Fruit fly (Drosophila melanogaster): ENCODE data around the gene CG9921.

The CG9921 gene

dm6 chrX:16321037-16321436 is 12.4 kb downstream of the CG9921 start:
- TF ChIP-seq bab1 (GFP tag; optimal IDR thresholded peaks at IDR 0.05) (peak; percentile 39), toe (GFP tag; optimal IDR thresholded peaks at IDR 0.05) (no peak), Hr96 (GFP tag; optimal IDR thresholded peaks at IDR 0.05) (no peak), CG7101 (tag; optimal IDR thresholded peaks at IDR 0.05) (no peak), CG14711 (tag; optimal IDR thresholded peaks at IDR 0.05) (peak; percentile 1)

- TF ChIP-seq CG5204 (GFP tag; optimal IDR thresholded peaks at IDR 0.05) (no peak), CG12768 (GFP tag; optimal IDR thresholded peaks at IDR 0.05) (peak; percentile 58), Crg-1 (GFP tag; optimal IDR thresholded peaks at IDR 0.05) (peak; percentile 72), Hr96 (GFP tag; optimal IDR thresholded peaks at IDR 0.05) (no peak), CG1620 (GFP tag; optimal IDR thresholded peaks at IDR 0.05) (peak; percentile 40), CG7101 (tag; optimal IDR thresholded peaks at IDR 0.05) (peak; percentile 66), kay (GFP tag; ENCODE audit: borderline replicate concordance) (no peak), CG7045 (GFP tag; optimal IDR thresholded peaks at IDR 0.05) (no peak), ovo (GFP tag; optimal IDR thresholded peaks at IDR 0.05) (peak; percentile 31), CG33017 (tag; optimal IDR thresholded peaks at IDR 0.05) (peak; percentile 13), CG14711 (tag; optimal IDR thresholded peaks at IDR 0.05) (peak; percentile 58), Clk (GFP tag; optimal IDR thresholded peaks at IDR 0.05) (no peak), cnc (optimal IDR thresholded peaks at IDR 0.05) (no peak), Mnt (GFP tag; optimal IDR thresholded peaks at IDR 0.05) (peak; percentile 86), tj (GFP tag; optimal IDR thresholded peaks at IDR 0.05) (peak; percentile 75), CG11617 (GFP tag; optimal IDR thresholded peaks at IDR 0.05) (peak; percentile 21), cic (GFP tag; optimal IDR thresholded peaks at IDR 0.05) (peak; percentile 17), bab1 (GFP tag; optimal IDR thresholded peaks at IDR 0.05) (peak; percentile 50), toe (GFP tag; optimal IDR thresholded peaks at IDR 0.05) (no peak), pad (GFP tag; optimal IDR thresholded peaks at IDR 0.05) (peak; percentile 13)
Observed at dm6 chrX:16320197-16320921, 13.0 kb downstream of the CG9921 start, which contains the start of gene Cyp1. Gene Cyp1, minus strand, starts transcription at chrX:16320370.

- TF ChIP-seq kay (GFP tag; ENCODE audit: borderline replicate concordance), result peak; percentile 86
- no peak for TF ChIP-seq ovo (GFP tag; optimal IDR thresholded peaks at IDR 0.05)
- TF ChIP-seq toe (GFP tag; optimal IDR thresholded peaks at IDR 0.05), result no peak
- no peak for TF ChIP-seq pad (GFP tag; optimal IDR thresholded peaks at IDR 0.05)
- TF ChIP-seq Mnt (GFP tag; optimal IDR thresholded peaks at IDR 0.05), result no peak
- peak in 1 of 2 experiments; percentile 56 for TF ChIP-seq cnc (optimal IDR thresholded peaks at IDR 0.05)
Observed at dm6 chrX:16319558-16319924, 13.9 kb downstream of the CG9921 start.

- TF ChIP-seq bab1 (GFP tag; optimal IDR thresholded peaks at IDR 0.05), result no peak
- peak; percentile 94 for TF ChIP-seq Mnt (GFP tag; optimal IDR thresholded peaks at IDR 0.05)
- no peak for TF ChIP-seq kay (GFP tag; ENCODE audit: borderline replicate concordance)
- TF ChIP-seq Hr96 (GFP tag; optimal IDR thresholded peaks at IDR 0.05), result no peak
- no peak for TF ChIP-seq CG5204 (GFP tag; optimal IDR thresholded peaks at IDR 0.05)
- TF ChIP-seq pad (GFP tag; optimal IDR thresholded peaks at IDR 0.05), result peak; percentile 37
- TF ChIP-seq cic (GFP tag; optimal IDR thresholded peaks at IDR 0.05), result peak; percentile 78
- no peak for TF ChIP-seq CG7045 (GFP tag; optimal IDR thresholded peaks at IDR 0.05)
- TF ChIP-seq CG11617 (GFP tag; optimal IDR thresholded peaks at IDR 0.05), result no peak
- TF ChIP-seq ovo (GFP tag; optimal IDR thresholded peaks at IDR 0.05), result peak; percentile 85
- no peak for TF ChIP-seq toe (GFP tag; optimal IDR thresholded peaks at IDR 0.05)
- TF ChIP-seq Crg-1 (GFP tag; optimal IDR thresholded peaks at IDR 0.05), result peak; percentile 27
- no peak for TF ChIP-seq CG33017 (tag; optimal IDR thresholded peaks at IDR 0.05)
- no peak for TF ChIP-seq CG1620 (GFP tag; optimal IDR thresholded peaks at IDR 0.05)
- no peak for TF ChIP-seq CG14711 (tag; optimal IDR thresholded peaks at IDR 0.05)
- no peak for TF ChIP-seq CG12768 (GFP tag; optimal IDR thresholded peaks at IDR 0.05)
- TF ChIP-seq CG7101 (tag; optimal IDR thresholded peaks at IDR 0.05), result peak; percentile 28
- peak; percentile 65 for TF ChIP-seq tj (GFP tag; optimal IDR thresholded peaks at IDR 0.05)
Observed at dm6 chrX:16318858-16319557, 14.4 kb downstream of the CG9921 start.

dm6 chrX:16313078-16313875 is 20.1 kb downstream of the CG9921 start, which contains the start of the genes CG9915 and SWIP:
Gene CG9915, minus strand, starts transcription at chrX:16313138.
Gene SWIP, plus strand, starts transcription at chrX:16313709.
- TF ChIP-seq Hr96 (GFP tag; optimal IDR thresholded peaks at IDR 0.05) (no peak), CG14711 (tag; optimal IDR thresholded peaks at IDR 0.05) (peak; percentile 14), CG7101 (tag; optimal IDR thresholded peaks at IDR 0.05) (peak; percentile 1), toe (GFP tag; optimal IDR thresholded peaks at IDR 0.05) (no peak), pad (GFP tag; optimal IDR thresholded peaks at IDR 0.05) (peak; percentile 5), kay (GFP tag; ENCODE audit: borderline replicate concordance) (peak; percentile 55), bab1 (GFP tag; optimal IDR thresholded peaks at IDR 0.05) (peak; percentile 79), CG11617 (GFP tag; optimal IDR thresholded peaks at IDR 0.05) (peak; percentile 43), CG33017 (tag; optimal IDR thresholded peaks at IDR 0.05) (no peak), CG5204 (GFP tag; optimal IDR thresholded peaks at IDR 0.05) (no peak), CG7045 (GFP tag; optimal IDR thresholded peaks at IDR 0.05) (no peak), CG1620 (GFP tag; optimal IDR thresholded peaks at IDR 0.05) (no peak), ovo (GFP tag; optimal IDR thresholded peaks at IDR 0.05) (no peak), cnc (optimal IDR thresholded peaks at IDR 0.05) (no peak), cic (GFP tag; optimal IDR thresholded peaks at IDR 0.05) (no peak), tj (GFP tag; optimal IDR thresholded peaks at IDR 0.05) (peak; percentile 31), CG12768 (GFP tag; optimal IDR thresholded peaks at IDR 0.05) (no peak), Crg-1 (GFP tag; optimal IDR thresholded peaks at IDR 0.05) (peak; percentile 4)

Data from whole organism, adult.